Fruit fly (Drosophila melanogaster) whole organism, wandering third instar larva: ENCODE results near the gene mRpL20.

Source experiments
- Abd-B ChIP-seq: fragments of >200 bp; optimal IDR thresholded peaks from 2 replicates; lab custom pipeline; 2017; ENCODE audit warnings: missing biosample characterization, missing genetic modification characterization
- CG32264 ChIP-seq: fragments of 200-800 bp; sonication (Bioruptor generic); optimal IDR thresholded peaks from 2 replicates; lab custom pipeline; 2016; ENCODE audit warnings: missing biosample characterization, missing genetic modification characterization
- CG9705 ChIP-seq: fragments of 200-800 bp; sonication (Bioruptor generic); optimal IDR thresholded peaks from 2 replicates; lab custom pipeline; 2018; ENCODE audit warnings: missing biosample characterization, mild to moderate bottlenecking, missing genetic modification characterization
- CrebA ChIP-seq: fragments of 200-800 bp; sonication (Bioruptor generic); optimal IDR thresholded peaks from 2 replicates; lab custom pipeline; 2016; ENCODE audit warnings: missing biosample characterization, mild to moderate bottlenecking, missing genetic modification characterization, borderline replicate concordance
- Dfd ChIP-seq: fragments of >200 bp; optimal IDR thresholded peaks from 2 replicates; lab custom pipeline; 2017; ENCODE audit warnings: missing biosample characterization, missing genetic modification characterization
- Dif ChIP-seq: fragments of 200-275, 200-300 bp; sonication (Bioruptor generic); optimal IDR thresholded peaks from 2 replicates; lab custom pipeline; 2018; ENCODE audit warnings: missing biosample characterization, missing genetic modification characterization; ENCODE audit not compliant: partially characterized antibody
- GATAd ChIP-seq: sonication (Bioruptor generic); optimal IDR thresholded peaks from 2 replicates; lab custom pipeline; 2016; ENCODE audit warnings: missing biosample characterization, missing genetic modification characterization
- HLH106 ChIP-seq: fragments of 200-800 bp; optimal IDR thresholded peaks from 3 replicates; lab custom pipeline; 2019; ENCODE audit warnings: missing biosample characterization, mild to moderate bottlenecking, missing genetic modification characterization, moderate library complexity
- Hnf4 ChIP-seq: fragments of 200-800 bp; sonication (Bioruptor generic); optimal IDR thresholded peaks from 2 replicates; lab custom pipeline; 2016; ENCODE audit warnings: missing biosample characterization, mild to moderate bottlenecking, missing genetic modification characterization
- Hr78 ChIP-seq: fragments of >200 bp; optimal IDR thresholded peaks from 2 replicates; lab custom pipeline; 2017; ENCODE audit warnings: missing biosample characterization, missing genetic modification characterization
- Hr83 ChIP-seq: fragments of 200-300 bp; sonication (Bioruptor generic); optimal IDR thresholded peaks from 2 replicates; lab custom pipeline; 2016; ENCODE audit warnings: missing biosample characterization, mild to moderate bottlenecking, missing genetic modification characterization, moderate library complexity; ENCODE audit not compliant: poor library complexity, severe bottlenecking
- Jra ChIP-seq: sonication (Bioruptor generic); optimal IDR thresholded peaks from 2 replicates; lab custom pipeline; 2016; ENCODE audit warnings: missing biosample characterization, missing genetic modification characterization
- Mio ChIP-seq: sonication (Bioruptor generic); optimal IDR thresholded peaks from 2 replicates; lab custom pipeline; 2016; ENCODE audit warnings: missing biosample characterization, missing genetic modification characterization
- Myc ChIP-seq: fragments of >200 bp; optimal IDR thresholded peaks from 2 replicates; lab custom pipeline; 2017
- N ChIP-seq: fragments of >200 bp; optimal IDR thresholded peaks from 2 replicates; lab custom pipeline; 2018; ENCODE audit warnings: missing biosample characterization, missing external identifiers, missing genetic modification characterization
- OdsH ChIP-seq: fragments of 200-800 bp; sonication (Bioruptor generic); optimal IDR thresholded peaks from 2 replicates; lab custom pipeline; 2016; ENCODE audit warnings: missing biosample characterization, mild to moderate bottlenecking, missing genetic modification characterization
- Rel ChIP-seq, 2 experiments: fragments of 200-800 bp; sonication (Bioruptor generic) in 1 of 2; optimal IDR thresholded peaks; 2 replicates in 1 of 2; 3 replicates in 1 of 2; lab custom pipeline; 2016 to 2019; ENCODE audit warnings: mild to moderate bottlenecking in 2 of 2, missing biosample characterization in 2 of 2, missing genetic modification characterization in 2 of 2, moderate library complexity in 1 of 2
- Sp1 ChIP-seq: fragments of 200-800 bp; sonication (Bioruptor generic); optimal IDR thresholded peaks from 3 replicates; lab custom pipeline; 2019; ENCODE audit warnings: missing biosample characterization, mild to moderate bottlenecking, missing genetic modification characterization, moderate library complexity
- Vsx2 ChIP-seq: fragments of 200-300, 225-300 bp; sonication (Bioruptor generic); optimal IDR thresholded peaks from 2 replicates; lab custom pipeline; 2018; ENCODE audit warnings: missing biosample characterization, missing genetic modification characterization; ENCODE audit not compliant: partially characterized antibody
- br ChIP-seq: fragments of 200-800 bp; sonication (Bioruptor generic); optimal IDR thresholded peaks from 2 replicates; lab custom pipeline; 2016; ENCODE audit warnings: missing biosample characterization, missing genetic modification characterization
- brk ChIP-seq: fragments of 200-800 bp; sonication (Bioruptor generic); optimal IDR thresholded peaks from 2 replicates; lab custom pipeline; 2016; ENCODE audit warnings: missing biosample characterization, mild to moderate bottlenecking, missing genetic modification characterization
- dl ChIP-seq, 2 experiments: fragments of 175-275, 200-275 bp in 1 of 2; fragments of 200-275 bp in 1 of 2; sonication (Bioruptor generic); optimal IDR thresholded peaks; lab custom pipeline; 2018; ENCODE audit warnings: mild to moderate bottlenecking in 2 of 2, missing biosample characterization in 2 of 2, missing genetic modification characterization in 2 of 2, moderate library complexity in 2 of 2; ENCODE audit not compliant: partially characterized antibody in 2 of 2, insufficient read depth in 1 of 2
- dmrt93B ChIP-seq: fragments of 200-800 bp; sonication (Bioruptor generic); optimal IDR thresholded peaks from 2 replicates; lab custom pipeline; 2018; ENCODE audit warnings: missing biosample characterization, mild to moderate bottlenecking, missing genetic modification characterization
- dsf ChIP-seq: sonication (Bioruptor generic); optimal IDR thresholded peaks from 2 replicates; lab custom pipeline; 2016; ENCODE audit warnings: missing biosample characterization, missing genetic modification characterization, borderline replicate concordance
- ey ChIP-seq: fragments of 200-800 bp; sonication (Bioruptor generic); optimal IDR thresholded peaks from 2 replicates; lab custom pipeline; 2016; ENCODE audit warnings: missing biosample characterization, missing genetic modification characterization
- foxo ChIP-seq, 2 experiments: fragments of 200-800 bp; sonication (Bioruptor generic); optimal IDR thresholded peaks; 2 replicates in 1 of 2; 3 replicates in 1 of 2; lab custom pipeline; 2016 to 2017; ENCODE audit warnings: missing biosample characterization in 2 of 2, missing genetic modification characterization in 2 of 2
- fru ChIP-seq: fragments of 200-800 bp; sonication (Bioruptor generic); optimal IDR thresholded peaks from 3 replicates; lab custom pipeline; 2016; ENCODE audit warnings: missing biosample characterization, mild to moderate bottlenecking, missing genetic modification characterization
- h ChIP-seq: fragments of 200-800 bp; sonication (Bioruptor generic); optimal IDR thresholded peaks from 3 replicates; lab custom pipeline; 2016; ENCODE audit warnings: missing biosample characterization, mild to moderate bottlenecking, missing genetic modification characterization
- jim ChIP-seq: fragments of 175-275, 200-325 bp; sonication (Bioruptor generic); optimal IDR thresholded peaks from 2 replicates; lab custom pipeline; 2016; ENCODE audit warnings: missing biosample characterization, mild to moderate bottlenecking, missing genetic modification characterization
- lola ChIP-seq: fragments of >200 bp; optimal IDR thresholded peaks from 2 replicates; lab custom pipeline; 2017; ENCODE audit warnings: missing biosample characterization, missing genetic modification characterization
- pan ChIP-seq: fragments of >200 bp; optimal IDR thresholded peaks from 2 replicates; lab custom pipeline; 2017
- psq ChIP-seq: fragments of 200-800 bp; sonication (Bioruptor generic); optimal IDR thresholded peaks from 3 replicates; lab custom pipeline; 2017; ENCODE audit warnings: missing biosample characterization, mild to moderate bottlenecking, missing genetic modification characterization, moderate library complexity
- rgr ChIP-seq: fragments of 200-800 bp; sonication (Bioruptor generic); optimal IDR thresholded peaks from 3 replicates; lab custom pipeline; 2016; ENCODE audit warnings: missing biosample characterization, mild to moderate bottlenecking, missing genetic modification characterization
- sage ChIP-seq: fragments of 200-800 bp; sonication (Bioruptor generic); optimal IDR thresholded peaks from 2 replicates; lab custom pipeline; 2016; ENCODE audit warnings: missing biosample characterization, mild to moderate bottlenecking, missing genetic modification characterization
- sv ChIP-seq: fragments of 200-800 bp; sonication (Bioruptor generic); optimal IDR thresholded peaks from 3 replicates; lab custom pipeline; 2016; ENCODE audit warnings: missing biosample characterization, missing genetic modification characterization
- tai ChIP-seq: sonication (Bioruptor generic); optimal IDR thresholded peaks from 2 replicates; lab custom pipeline; 2016; ENCODE audit warnings: missing biosample characterization, missing genetic modification characterization
- usp ChIP-seq: fragments of >200 bp; optimal IDR thresholded peaks from 2 replicates; lab custom pipeline; 2017; ENCODE audit warnings: missing biosample characterization, missing genetic modification characterization
- woc ChIP-seq: sonication (Bioruptor generic); optimal IDR thresholded peaks from 2 replicates; lab custom pipeline; 2016; ENCODE audit warnings: missing biosample characterization, mild to moderate bottlenecking, missing genetic modification characterization

Gene mRpL20

DNA sequence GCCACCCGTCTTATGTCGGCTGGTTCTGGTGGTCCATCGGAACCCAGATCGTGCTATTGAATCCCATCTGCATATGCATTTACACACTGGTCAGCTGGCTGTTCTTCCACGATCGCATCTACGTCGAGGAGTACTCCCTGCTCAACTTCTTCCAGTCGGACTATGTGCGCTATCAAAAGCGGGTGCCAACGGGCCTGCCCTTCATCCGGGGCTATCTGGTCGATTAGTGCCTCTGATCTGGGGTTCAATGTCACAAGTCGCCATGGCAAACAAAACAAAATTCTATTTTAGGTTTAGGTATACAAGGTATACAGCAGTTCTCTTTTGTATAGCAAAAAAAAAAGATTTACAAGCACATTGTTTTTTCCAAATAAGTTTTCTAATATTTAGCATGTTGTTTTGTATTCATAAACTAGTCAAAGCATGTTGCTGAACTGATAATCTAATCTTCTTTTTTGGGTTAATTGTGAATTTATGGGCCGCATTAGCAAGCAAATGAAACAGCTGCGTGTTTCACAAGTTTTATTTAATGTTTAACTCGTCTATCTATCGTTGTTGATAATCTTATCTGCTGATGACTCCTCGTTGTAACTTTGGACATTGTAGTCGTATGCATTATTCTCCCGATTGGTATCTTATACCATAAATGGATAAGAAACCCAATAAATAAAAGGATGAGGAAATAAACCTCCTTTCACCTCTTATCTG is 1.7 kb upstream of the mRpL20 start:
- peak; percentile 35 for TF ChIP-seq tai (GFP tag; lab: Kevin White, UChicago)
- no peak for TF ChIP-seq Sp1 (GFP tag; lab: Kevin White, UChicago)
- no peak for TF ChIP-seq usp (GFP tag; lab: Kevin White, UChicago)

DNA sequence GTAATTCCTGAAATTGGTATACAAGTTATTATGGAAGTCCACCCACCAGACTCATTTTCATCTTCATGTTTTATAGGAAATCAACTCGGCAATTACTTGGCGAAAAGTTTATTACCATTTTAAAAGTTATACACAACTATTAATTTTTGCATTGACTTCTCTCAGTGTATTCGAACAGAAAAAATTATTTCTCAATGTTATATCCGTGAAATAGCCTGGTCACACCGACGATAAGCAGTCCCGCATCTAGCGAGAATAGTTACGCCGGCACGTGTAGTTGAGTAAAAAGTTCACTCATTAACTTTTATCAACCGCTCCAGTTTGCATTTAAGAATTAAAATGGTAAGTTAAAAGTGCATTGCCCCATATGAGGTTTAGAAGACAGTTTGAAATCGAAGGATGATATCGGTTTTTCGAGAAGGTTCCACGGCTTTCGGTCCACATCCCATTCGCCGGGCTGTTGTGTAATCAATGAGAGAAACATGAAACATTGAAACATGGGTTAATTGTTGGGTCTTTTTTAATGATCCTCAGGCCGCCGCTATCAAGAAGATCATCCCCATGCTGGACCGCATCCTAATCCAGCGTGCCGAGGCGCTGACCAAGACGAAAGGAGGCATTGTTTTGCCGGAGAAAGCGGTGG is 1.7 kb downstream of the mRpL20 start, which contains the start of gene CG11267:
TSS of gene CG11267 (plus strand) at position 228 of the 643 bp plus-strand sequence.
- TF ChIP-seq dmrt93B (GFP tag; lab: Kevin White, UChicago) (no peak), N (GFP tag; lab: Kevin White, UChicago) (no peak), CG32264 (peak; percentile 36), br (GFP tag; lab: Kevin White, UChicago) (peak; percentile 68), Sp1 (GFP tag; lab: Kevin White, UChicago) (peak; percentile 81), Jra (GFP tag; lab: Kevin White, UChicago) (no peak), foxo (GFP tag; optimal IDR thresholded peaks at IDR 0.05; lab: Kevin White, UChicago) (peak in 1 of 2 experiments; percentile 80), HLH106 (tag; lab: Kevin White, UChicago) (peak; percentile 84), sage (GFP tag; lab: Kevin White, UChicago) (peak; percentile 60), jim (GFP tag; lab: Kevin White, UChicago) (no peak), Dif (GFP tag; lab: Kevin White, UChicago) (no peak), h (GFP tag; lab: Kevin White, UChicago) (peak; percentile 77), OdsH (GFP tag; lab: Kevin White, UChicago) (peak; percentile 49), GATAd (GFP tag; lab: Kevin White, UChicago) (no peak), brk (GFP tag; lab: Kevin White, UChicago) (peak; percentile 21), Hnf4 (GFP tag; lab: Kevin White, UChicago) (peak; percentile 79), Hr83 (GFP tag; lab: Kevin White, UChicago) (peak; percentile 86), Dfd (no peak), Abd-B (GFP tag; lab: Kevin White, UChicago) (no peak), ey (GFP tag; lab: Kevin White, UChicago) (peak; percentile 67), pan (lab: Kevin White, UChicago) (no peak), psq (peak; percentile 46), Hr78 (GFP tag; lab: Kevin White, UChicago) (no peak), CrebA (GFP tag; lab: Kevin White, UChicago) (no peak), dl (GFP tag; optimal IDR thresholded peaks at IDR 0.05; lab: Kevin White, UChicago; ENCODE audit: insufficient read depth in 1 of 2, partially characterized antibody in 2 of 2) (no peak), tai (GFP tag; lab: Kevin White, UChicago) (peak; percentile 65), CG9705 (GFP tag; lab: Kevin White, UChicago) (peak; percentile 82), fru (peak; percentile 70), dsf (GFP tag; lab: Kevin White, UChicago) (no peak), Myc (peak; percentile 5), lola (GFP tag; lab: Kevin White, UChicago) (no peak), Rel (GFP tag; optimal IDR thresholded peaks at IDR 0.05; lab: Kevin White, UChicago) (no peak), Rel (tag; optimal IDR thresholded peaks at IDR 0.05; lab: Kevin White, UChicago) (peak; percentile 41), Vsx2 (GFP tag; lab: Kevin White, UChicago) (no peak), usp (GFP tag; lab: Kevin White, UChicago) (no peak), woc (peak; percentile 59), rgr (GFP tag; lab: Kevin White, UChicago) (peak; percentile 70), Mio (GFP tag; lab: Kevin White, UChicago) (no peak), sv (GFP tag; lab: Kevin White, UChicago) (peak; percentile 38)
